Fruit fly (Drosophila melanogaster): ENCODE results near the gene CG42525.

DNA sequence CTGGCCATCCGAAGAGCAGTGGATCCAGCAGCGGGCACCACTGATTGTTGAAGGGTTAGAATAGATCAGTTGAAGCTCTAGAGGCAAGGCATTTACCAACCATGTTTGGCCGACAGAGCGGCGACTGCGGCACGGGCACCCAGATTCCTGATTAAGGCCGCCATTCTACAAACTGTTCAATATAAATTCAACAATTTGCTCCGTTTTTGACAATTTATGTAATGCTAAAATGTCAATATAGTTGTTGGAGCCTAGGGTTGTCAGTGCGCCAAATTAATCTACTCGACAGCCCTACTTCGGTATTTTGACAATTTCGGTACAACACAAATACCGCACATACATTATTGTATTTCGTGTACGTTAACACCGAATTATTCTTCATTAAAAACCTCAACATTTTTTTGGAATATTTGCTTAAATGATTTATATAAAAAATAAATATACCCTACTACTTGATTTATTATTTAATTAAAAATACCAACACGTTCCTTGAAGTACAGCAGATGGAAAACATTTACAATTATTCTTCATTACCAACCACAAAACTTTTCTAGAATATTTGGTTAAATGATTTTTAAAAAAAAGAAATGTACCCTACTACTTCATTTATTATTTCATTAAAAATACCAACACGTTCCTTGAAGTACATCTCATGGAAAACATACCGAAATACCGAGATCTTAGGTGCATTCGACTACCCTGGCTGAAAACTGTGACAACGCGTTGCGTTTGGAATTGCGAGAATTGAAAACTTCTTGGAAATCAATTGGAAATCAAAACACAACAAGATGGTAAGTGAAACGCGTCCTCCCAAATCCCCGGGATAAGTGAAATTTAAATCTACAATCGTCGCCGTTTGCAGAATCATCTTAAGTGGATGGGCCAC, 30.0 kb downstream of the CG42525 start, which contains the start of the genes ND-30 and CG15812:
- TF ChIP-seq psq (optimal IDR thresholded peaks at IDR 0.05) = no peak
- no peak for TF ChIP-seq Sin3A (optimal IDR thresholded peaks at IDR 0.05)
- TF ChIP-seq insv (optimal IDR thresholded peaks at IDR 0.05) = no peak
- peak; percentile 37 for TF ChIP-seq h (optimal IDR thresholded peaks at IDR 0.05)
- no peak for TF ChIP-seq ttk (optimal IDR thresholded peaks at IDR 0.05)

Measured in Kc167 (cell line).